Worm (Caenorhabditis elegans): ENCODE measurements around the gene lipl-8.

lipl-8 gene

DNA sequence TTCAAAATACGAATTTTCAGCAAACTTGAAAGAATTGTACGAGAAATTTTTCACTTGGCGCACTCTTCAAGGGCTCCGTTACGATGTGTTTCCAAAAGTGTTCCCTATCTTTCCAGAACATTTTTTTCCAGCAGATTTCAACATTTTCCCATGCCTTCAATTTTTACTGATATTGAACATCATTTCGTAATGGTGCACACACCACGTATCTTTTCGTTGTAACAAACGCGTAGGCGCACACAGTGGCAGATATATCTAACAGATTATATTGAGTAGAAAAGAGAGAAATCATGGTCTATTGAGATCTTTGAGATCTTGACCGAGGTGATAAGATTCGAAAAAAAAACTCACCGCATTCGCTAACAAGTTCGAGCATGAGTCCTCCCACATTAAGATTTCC, 52.8 kb downstream of the lipl-8 start:
- TF ChIP-seq cebp-1 (GFP tag; IDR thresholded peaks at IDR 0.05), result no peak
- TF ChIP-seq cebp-1 (tag; optimal IDR thresholded peaks at IDR 0.05), result peak; percentile 57
- TF ChIP-seq lin-40 (tag; optimal IDR thresholded peaks at IDR 0.05), result no peak
